In the genomic region with DNA sequence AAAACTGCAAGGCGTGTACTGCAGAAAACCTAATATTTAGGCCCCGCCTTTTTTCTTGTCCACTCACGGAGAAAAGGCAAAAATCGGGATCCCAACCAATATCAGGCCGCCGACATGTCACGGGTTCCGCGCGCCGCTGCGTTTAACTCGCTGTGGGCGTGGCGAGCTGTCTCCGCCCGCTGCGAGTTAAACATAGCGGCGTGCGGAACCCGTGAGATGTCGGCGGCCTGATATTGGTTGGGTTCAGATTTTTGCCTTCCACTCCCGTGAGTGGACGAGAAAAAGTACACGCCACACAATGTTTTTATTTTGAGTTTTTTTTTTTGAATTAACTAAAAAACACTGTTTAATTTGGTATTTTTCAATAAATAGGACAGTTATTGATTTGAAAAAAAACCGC, we compare ENCODE assay signal across 3 worm cellular contexts.
TF ChIP-seq lines count a peak whose summit lies in the region.

No protein-coding gene starts in this region.

TF ChIP-seq in whole organism, L2 larva, 48 proteins besides CTCF, POLR2A, EP300 and RAD21:
- TF ChIP-seq sma-9 (GFP tag; optimal IDR thresholded peaks at IDR 0.05; lab: Kevin White, UChicago) (no peak), sma-9 (tag; optimal IDR thresholded peaks at IDR 0.05; lab: Kevin White, UChicago) (no peak), blmp-1 (tag; optimal IDR thresholded peaks at IDR 0.05; lab: Kevin White, UChicago; ENCODE audit: insufficient read depth) (no peak), lin-39 (tag; optimal IDR thresholded peaks at IDR 0.05; lab: Kevin White, UChicago) (no peak), unc-62 (GFP tag; optimal IDR thresholded peaks at IDR 0.05; lab: Kevin White, UChicago) (no peak), lin-13 (GFP tag; optimal IDR thresholded peaks at IDR 0.05; lab: Kevin White, UChicago) (no peak), snpc-4 (tag; optimal IDR thresholded peaks at IDR 0.05; lab: Kevin White, UChicago) (peak; percentile 5), nhr-237 (tag; optimal IDR thresholded peaks at IDR 0.05; lab: Kevin White, UChicago) (no peak), nhr-10 (tag; optimal IDR thresholded peaks at IDR 0.05; lab: Kevin White, UChicago) (no peak)
TF ChIP-seq in whole organism, L2 larva: peak in this region for 1.

TF ChIP-seq in whole organism, L4 larva, 104 proteins besides CTCF, POLR2A, EP300 and RAD21:
- no peak for TF ChIP-seq mdl-1 (tag; optimal IDR thresholded peaks at IDR 0.05; lab: Kevin White, UChicago)
- peak; percentile 65 for TF ChIP-seq set-16 (GFP tag; IDR thresholded peaks at IDR 0.05; lab: Robert Waterston, UW)
- no peak for TF ChIP-seq daf-8 (GFP tag; IDR thresholded peaks at IDR 0.05; lab: Robert Waterston, UW)
TF ChIP-seq in whole organism, L4 larva: peak in this region for 1.

TF ChIP-seq in whole organism, young adult, 124 proteins besides CTCF, POLR2A, EP300 and RAD21:
- TF ChIP-seq snpc-4 (GFP tag; optimal IDR thresholded peaks at IDR 0.05; lab: Kevin White, UChicago), result no peak
- peak in 3 of 4 experiments; percentile 29 to 92 (median 91) for TF ChIP-seq snpc-4 (tag; optimal IDR thresholded peaks at IDR 0.05; lab: Kevin White, UChicago)
- TF ChIP-seq mcd-1 (GFP tag; IDR thresholded peaks at IDR 0.05; lab: Robert Waterston, UW), result no peak
- TF ChIP-seq hmg-1.2 (GFP tag; IDR thresholded peaks at IDR 0.05; lab: Robert Waterston, UW), result peak; percentile 37; the same call in 1 of the 2 replicates
- TF ChIP-seq let-526 (GFP tag; IDR thresholded peaks at IDR 0.05; lab: Robert Waterston, UW), result no peak
- TF ChIP-seq lir-1 (GFP tag; conservative IDR thresholded peaks at IDR 0.05; lab: Robert Waterston, UW), result no peak
